Fruit fly (Drosophila melanogaster) S2 (cell line): Measurements from ENCODE around the gene Naglu.

Experiments used
- CG8478 ChIP-seq: fragments of >200 bp; optimal IDR thresholded peaks from 2 replicates; lab custom pipeline; 2018
- CTCF ChIP-seq, 2 experiments: fragments of >200 bp; optimal IDR thresholded peaks; 2 replicates each; lab custom pipeline; 2018

DNA sequence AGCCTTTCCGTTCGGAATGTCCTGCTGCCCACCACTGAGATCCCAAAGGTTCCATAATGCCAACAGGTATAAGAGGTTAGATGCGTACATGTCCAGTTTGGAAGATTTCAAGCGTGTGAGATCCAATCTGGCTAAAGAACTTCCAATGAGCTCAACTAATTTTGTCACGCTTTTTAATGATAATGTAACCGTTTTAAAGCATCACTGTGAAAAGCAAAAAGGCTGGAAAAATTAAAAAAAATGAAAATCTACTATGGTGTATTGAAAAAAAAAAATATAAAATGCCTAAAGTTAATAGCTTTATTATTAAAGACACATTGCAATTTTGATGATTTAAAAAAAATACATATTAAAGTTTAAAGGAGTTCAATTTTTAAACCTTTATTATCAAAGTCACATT, 18.5 kb downstream of the Naglu start, which contains the start of gene Acp29AB:
- TF ChIP-seq CG8478: no peak
- no peak for TF ChIP-seq CTCF (optimal IDR thresholded peaks at IDR 0.05; lab: Kevin White, UChicago)
